Worm (Caenorhabditis elegans): ENCODE data around the gene hrg-10.
A peak's percentile ranks its signal among the peaks of the same experiment; 100 is the strongest.

The hrg-10 gene

ce11 chrV:18980980-18981529 is 23.9 kb upstream of the hrg-10 start, which contains the start of the genes mrps-35 and sws-1 (continued):
- TF ChIP-seq eyg-1 (tag; optimal IDR thresholded peaks at IDR 0.05) (peak; percentile 2), che-1 (tag; optimal IDR thresholded peaks at IDR 0.05) (no peak)

ce11 chrV:18978301-18978700 is 21.2 kb upstream of the hrg-10 start:
- TF ChIP-seq gmeb-2 (tag; optimal IDR thresholded peaks at IDR 0.05) (no peak), pqm-1 (tag; optimal IDR thresholded peaks at IDR 0.05) (no peak), sox-4 (tag; optimal IDR thresholded peaks at IDR 0.05) (no peak), unc-42 (tag; optimal IDR thresholded peaks at IDR 0.05) (no peak), hlh-15 (tag; optimal IDR thresholded peaks at IDR 0.05) (no peak), fkh-6 (tag; optimal IDR thresholded peaks at IDR 0.05) (no peak), F13H6.1 (tag; optimal IDR thresholded peaks at IDR 0.05) (no peak), ref-2 (tag; optimal IDR thresholded peaks at IDR 0.05) (no peak), elt-2 (tag; optimal IDR thresholded peaks at IDR 0.05) (no peak), ceh-34 (tag; optimal IDR thresholded peaks at IDR 0.05) (no peak), nfya-1 (tag; optimal IDR thresholded peaks at IDR 0.05) (no peak), K09A11.1 (tag; optimal IDR thresholded peaks at IDR 0.05; ENCODE audit: insufficient read depth) (no peak), hlh-30 (tag; optimal IDR thresholded peaks at IDR 0.05; ENCODE audit: insufficient read depth) (no peak), pag-3 (tag; optimal IDR thresholded peaks at IDR 0.05; ENCODE audit: borderline replicate concordance) (no peak), pha-2 (tag; optimal IDR thresholded peaks at IDR 0.05) (no peak), ceh-31 (tag; optimal IDR thresholded peaks at IDR 0.05) (no peak), ceh-18 (tag; optimal IDR thresholded peaks at IDR 0.05) (no peak), T23F11.4 (GFP tag; optimal IDR thresholded peaks at IDR 0.05) (no peak), ceh-19 (GFP tag; optimal IDR thresholded peaks at IDR 0.05) (no peak), elt-4 (tag; optimal IDR thresholded peaks at IDR 0.05) (no peak)

- no peak for TF ChIP-seq ceh-18 (tag; optimal IDR thresholded peaks at IDR 0.05)
- TF ChIP-seq unc-42 (tag; optimal IDR thresholded peaks at IDR 0.05), result no peak
- no peak for TF ChIP-seq ceh-9 (tag; optimal IDR thresholded peaks at IDR 0.05)
- TF ChIP-seq fkh-10 (GFP tag; optimal IDR thresholded peaks at IDR 0.05), result no peak
- no peak for TF ChIP-seq hlh-8 (tag; optimal IDR thresholded peaks at IDR 0.05)
- no peak for TF ChIP-seq ceh-14 (tag; optimal IDR thresholded peaks at IDR 0.05)
- TF ChIP-seq eyg-1 (tag; optimal IDR thresholded peaks at IDR 0.05), result no peak
Observed at ce11 chrV:18977876-18978275, 20.8 kb upstream of the hrg-10 start, which contains the start of gene Y39B6A.41. TSS of gene Y39B6A.41 (minus strand) at chrV:18977976.

ce11 chrV:18976539-18976938 is 19.4 kb upstream of the hrg-10 start:
- TF ChIP-seq K09A11.1 (tag; optimal IDR thresholded peaks at IDR 0.05; ENCODE audit: insufficient read depth), result no peak
- TF ChIP-seq ceh-6 (GFP tag; optimal IDR thresholded peaks at IDR 0.05), result no peak
- TF ChIP-seq unc-42 (tag; optimal IDR thresholded peaks at IDR 0.05), result no peak
- no peak for TF ChIP-seq ets-4 (tag; optimal IDR thresholded peaks at IDR 0.05)

ce11 chrV:18969590-18970105 is 12.5 kb upstream of the hrg-10 start, which contains the start of gene Y39B6A.42:
TSS of gene Y39B6A.42 (minus strand) at chrV:18969640.
- no peak for TF ChIP-seq syd-9 (tag; optimal IDR thresholded peaks at IDR 0.05)
- no peak for TF ChIP-seq dmd-4 (tag; optimal IDR thresholded peaks at IDR 0.05; ENCODE audit: borderline replicate concordance)
- TF ChIP-seq pat-9 (tag; optimal IDR thresholded peaks at IDR 0.05), result no peak
- TF ChIP-seq pag-3 (tag; optimal IDR thresholded peaks at IDR 0.05; ENCODE audit: borderline replicate concordance), result no peak
- no peak for TF ChIP-seq ztf-16 (tag; optimal IDR thresholded peaks at IDR 0.05)
- TF ChIP-seq ceh-24 (tag; optimal IDR thresholded peaks at IDR 0.05), result no peak
- no peak for TF ChIP-seq nfya-1 (tag; optimal IDR thresholded peaks at IDR 0.05)
- no peak for TF ChIP-seq zip-5 (tag; optimal IDR thresholded peaks at IDR 0.05)
- no peak for TF ChIP-seq unc-3 (GFP tag; conservative IDR thresholded peaks at IDR 0.05)
- TF ChIP-seq unc-3 (tag; optimal IDR thresholded peaks at IDR 0.05), result no peak
- no peak for TF ChIP-seq ceh-48 (tag; optimal IDR thresholded peaks at IDR 0.05)
- TF ChIP-seq sox-2 (GFP tag; IDR thresholded peaks at IDR 0.05), result no peak
- no peak for TF ChIP-seq ceh-19 (GFP tag; optimal IDR thresholded peaks at IDR 0.05)
- TF ChIP-seq T23F11.4 (GFP tag; optimal IDR thresholded peaks at IDR 0.05), result no peak
- TF ChIP-seq ceh-34 (tag; optimal IDR thresholded peaks at IDR 0.05), result no peak
- TF ChIP-seq fkh-6 (tag; optimal IDR thresholded peaks at IDR 0.05), result no peak
- no peak for TF ChIP-seq pqm-1 (tag; optimal IDR thresholded peaks at IDR 0.05)
- TF ChIP-seq hlh-13 (GFP tag; optimal IDR thresholded peaks at IDR 0.05), result no peak
- TF ChIP-seq ceh-9 (tag; optimal IDR thresholded peaks at IDR 0.05), result no peak
- no peak for TF ChIP-seq ceh-14 (tag; optimal IDR thresholded peaks at IDR 0.05)

Data from whole organism, late embryonic.